Worm (Caenorhabditis elegans) whole organism, L4/young adult: ENCODE measurements around the gene F21D9.4.
"Not testable (repeated sequence)": the region's sequence is repeated elsewhere in the genome, so short reads cannot be mapped to it uniquely, and the experiment has no call there.

Source experiments
- W03F9.2 ChIP-seq: fragments of 150-350 bp; optimal IDR thresholded peaks from 2 replicates; lab custom pipeline; 2014; ENCODE audit warnings: missing biosample characterization, missing genetic modification characterization
- dao-5 ChIP-seq: sonication (generic microtip); optimal IDR thresholded peaks from 2 replicates; lab custom pipeline; 2016; ENCODE audit warnings: missing genotype, missing genetic modification characterization, moderate library complexity, missing compliant biosample characterization
- him-1 ChIP-seq: sonication (generic microtip); optimal IDR thresholded peaks from 2 replicates; lab custom pipeline; 2016; ENCODE audit warnings: missing genotype, missing genetic modification reagents, missing genetic modification characterization, missing compliant biosample characterization

Gene F21D9.4

ce11 chrV:19259403-19259802 is 5.8 kb downstream of the F21D9.4 start:
- TF ChIP-seq W03F9.2 (tag; lab: Kevin White, UChicago) (no peak), him-1 (no peak), dao-5 (tag; lab: Kevin White, UChicago) (no peak)

- TF ChIP-seq him-1 (no peak), W03F9.2 (tag; lab: Kevin White, UChicago) (no peak), dao-5 (tag; lab: Kevin White, UChicago) (no peak)
Measured at ce11 chrV:19260686-19261085, 7.1 kb downstream of the F21D9.4 start.

- TF ChIP-seq dao-5 (tag; lab: Kevin White, UChicago): no peak
- no peak for TF ChIP-seq him-1
- no peak for TF ChIP-seq W03F9.2 (tag; lab: Kevin White, UChicago)
Measured at ce11 chrV:19262349-19262748, 8.7 kb downstream of the F21D9.4 start, which contains the start of gene F21D9.2. F21D9.2 (minus strand) TSS chrV:19262449.

ce11 chrV:19264148-19264547 is 10.5 kb downstream of the F21D9.4 start, which contains the start of gene F21D9.1:
F21D9.1 (plus strand) TSS chrV:19264448.
- TF ChIP-seq dao-5 (tag; lab: Kevin White, UChicago); W03F9.2 (tag; lab: Kevin White, UChicago); him-1: not testable (repeated sequence)

- TF ChIP-seq W03F9.2 (tag; lab: Kevin White, UChicago) (no peak), dao-5 (tag; lab: Kevin White, UChicago) (no peak), him-1 (no peak)
Measured at ce11 chrV:19276354-19276753, 22.7 kb downstream of the F21D9.4 start.

- TF ChIP-seq him-1: no peak
- TF ChIP-seq W03F9.2 (tag; lab: Kevin White, UChicago): no peak
- no peak for TF ChIP-seq dao-5 (tag; lab: Kevin White, UChicago)
Measured at ce11 chrV:19278488-19278887, 24.9 kb downstream of the F21D9.4 start.

- TF ChIP-seq him-1: no peak
- TF ChIP-seq W03F9.2 (tag; lab: Kevin White, UChicago): no peak
- TF ChIP-seq dao-5 (tag; lab: Kevin White, UChicago): no peak
Measured at ce11 chrV:19279888-19280287, 26.3 kb downstream of the F21D9.4 start, which contains the start of gene F21D9.8. F21D9.8 (minus strand) TSS chrV:19279988.

ce11 chrV:19282314-19282713 is 28.7 kb downstream of the F21D9.4 start, which contains the start of gene fbxb-117:
fbxb-117 (plus strand) TSS chrV:19282614.
- no peak for TF ChIP-seq dao-5 (tag; lab: Kevin White, UChicago)
- no peak for TF ChIP-seq W03F9.2 (tag; lab: Kevin White, UChicago)
- no peak for TF ChIP-seq him-1

ce11 chrV:19285921-19286320 is 32.3 kb downstream of the F21D9.4 start:
- TF ChIP-seq W03F9.2 (tag; lab: Kevin White, UChicago): no peak
- no peak for TF ChIP-seq dao-5 (tag; lab: Kevin White, UChicago)
- TF ChIP-seq him-1: no peak

- TF ChIP-seq W03F9.2 (tag; lab: Kevin White, UChicago): no peak
- TF ChIP-seq him-1: no peak
- TF ChIP-seq dao-5 (tag; lab: Kevin White, UChicago): no peak
Measured at ce11 chrV:19288073-19288805, 34.6 kb downstream of the F21D9.4 start, which contains the start of the genes F55C9.3 and fbxb-57. F55C9.3 (minus strand) TSS chrV:19288173. fbxb-57 (plus strand) TSS chrV:19288755.

- TF ChIP-seq dao-5 (tag; lab: Kevin White, UChicago): no peak
- TF ChIP-seq him-1: no peak
- no peak for TF ChIP-seq W03F9.2 (tag; lab: Kevin White, UChicago)
Measured at ce11 chrV:19293025-19293424, 39.4 kb downstream of the F21D9.4 start, which contains the start of gene F55C9.5. F55C9.5 (minus strand) TSS chrV:19293125.

ce11 chrV:19296723-19297122 is 43.1 kb downstream of the F21D9.4 start, which contains the start of gene F55C9.6:
F55C9.6 (minus strand) TSS chrV:19296823.
- TF ChIP-seq him-1 (no peak), W03F9.2 (tag; lab: Kevin White, UChicago) (no peak), dao-5 (tag; lab: Kevin White, UChicago) (no peak)

- TF ChIP-seq W03F9.2 (tag; lab: Kevin White, UChicago): no peak
- no peak for TF ChIP-seq him-1
- TF ChIP-seq dao-5 (tag; lab: Kevin White, UChicago): no peak
Measured at ce11 chrV:19297510-19297909, 43.9 kb downstream of the F21D9.4 start, which contains the start of gene fbxb-60. fbxb-60 (plus strand) TSS chrV:19297810.

ce11 chrV:19299262-19299661 is 45.6 kb downstream of the F21D9.4 start, which contains the start of gene F55C9.14:
F55C9.14 (plus strand) TSS chrV:19299562.
- TF ChIP-seq dao-5 (tag; lab: Kevin White, UChicago) (no peak), him-1 (no peak), W03F9.2 (tag; lab: Kevin White, UChicago) (no peak)
